Fruit fly (Drosophila melanogaster): ENCODE results near the gene SelR.

SelR gene

DNA sequence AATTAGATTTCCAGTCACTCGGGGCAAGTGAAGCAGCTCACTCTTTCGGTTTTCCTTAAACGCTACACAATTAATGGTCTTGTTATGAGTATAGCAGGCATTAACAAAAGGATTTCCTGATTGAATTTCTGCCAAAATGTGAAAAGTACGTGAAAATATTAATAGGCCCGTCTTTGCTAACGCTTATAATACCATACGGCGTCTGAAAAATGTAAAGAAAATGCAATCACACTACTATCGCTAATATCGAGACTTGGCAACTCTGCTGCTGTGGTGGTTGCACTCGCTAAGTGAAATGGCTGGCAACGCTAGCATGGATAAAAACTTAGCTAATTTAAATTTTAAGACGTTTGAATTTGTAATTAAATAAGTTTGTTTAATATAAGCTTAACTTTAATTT lies 24.9 kb upstream of the SelR start, which contains the start of gene CG6621 (continued):
- TF ChIP-seq CG14860 (GFP tag; IDR thresholded peaks at IDR 0.05; ENCODE audit: partially characterized antibody) (no peak), ssp (GFP tag; IDR thresholded peaks at IDR 0.05) (0 out of 2 replicates have a peak, but pooled peaks have one; percentile 10), E2f2 (GFP tag; IDR thresholded peaks at IDR 0.05) (peak; percentile 78), caup (GFP tag; optimal IDR thresholded peaks at IDR 0.05; ENCODE audit: severe bottlenecking) (no peak), CG4707 (GFP tag; optimal IDR thresholded peaks at IDR 0.05) (no peak), Ssrp (tag; optimal IDR thresholded peaks at IDR 0.05) (no peak), CG2712 (tag; optimal IDR thresholded peaks at IDR 0.05) (peak; percentile 49), CG30431 (GFP tag; optimal IDR thresholded peaks at IDR 0.05) (no peak), oc (tag; optimal IDR thresholded peaks at IDR 0.05) (no peak), stwl (tag; optimal IDR thresholded peaks at IDR 0.05) (peak; percentile 99), otp (GFP tag; IDR thresholded peaks at IDR 0.05) (no peak), az2 (GFP tag; optimal IDR thresholded peaks at IDR 0.05) (no peak), CG11456 (GFP tag; IDR thresholded peaks at IDR 0.05) (0 out of 3 replicates have a peak, but pooled peaks have one; percentile 23), Elba2 (GFP tag; optimal IDR thresholded peaks at IDR 0.05) (peak; percentile 27), sim (GFP tag; IDR thresholded peaks at IDR 0.05) (no peak), dati (GFP tag; IDR thresholded peaks at IDR 0.05) (no peak), CG33557 (GFP tag; optimal IDR thresholded peaks at IDR 0.05) (no peak), grau (tag; optimal IDR thresholded peaks at IDR 0.05) (no peak), Opbp (GFP tag; IDR thresholded peaks at IDR 0.05; ENCODE audit: partially characterized antibody) (peak; percentile 79), pzg (GFP tag; optimal IDR thresholded peaks at IDR 0.05) (peak; percentile 98), Gsc (GFP tag; IDR thresholded peaks at IDR 0.05) (no peak), CG7786 (GFP tag; optimal IDR thresholded peaks at IDR 0.05) (no peak), CG1602 (GFP tag; optimal IDR thresholded peaks at IDR 0.05) (no peak), CG3065 (GFP tag; optimal IDR thresholded peaks at IDR 0.05) (no peak), corto (GFP tag; optimal IDR thresholded peaks at IDR 0.05) (no peak), CG8290 (GFP tag; optimal IDR thresholded peaks at IDR 0.05) (peak; percentile 24), CG8290 (tag; optimal IDR thresholded peaks at IDR 0.05) (peak in 1 of 2 experiments; percentile 62), CG1529 (GFP tag; optimal IDR thresholded peaks at IDR 0.05) (no peak), ind (GFP tag; optimal IDR thresholded peaks at IDR 0.05) (no peak), CG1647 (GFP tag; optimal IDR thresholded peaks at IDR 0.05) (no peak), CG10431 (GFP tag; optimal IDR thresholded peaks at IDR 0.05) (no peak), hth (optimal IDR thresholded peaks at IDR 0.05) (no peak), CG12071 (GFP tag; optimal IDR thresholded peaks at IDR 0.05) (no peak), sc (optimal IDR thresholded peaks at IDR 0.05) (no peak), sc (GFP tag; optimal IDR thresholded peaks at IDR 0.05) (no peak), Atf-2 (GFP tag; optimal IDR thresholded peaks at IDR 0.05) (no peak), kah (GFP tag; optimal IDR thresholded peaks at IDR 0.05) (no peak), ci (GFP tag; IDR thresholded peaks at IDR 0.05) (no peak), D19B (GFP tag; optimal IDR thresholded peaks at IDR 0.05) (no peak), CG12744 (GFP tag; optimal IDR thresholded peaks at IDR 0.05) (peak; percentile 34), CG12659 (GFP tag; optimal IDR thresholded peaks at IDR 0.05) (peak; percentile 77), TFAM (GFP tag; optimal IDR thresholded peaks at IDR 0.05) (no peak), CG7372 (GFP tag; IDR thresholded peaks at IDR 0.05) (no peak), CG11247 (GFP tag; IDR thresholded peaks at IDR 0.05) (no peak), CG9797 (GFP tag; optimal IDR thresholded peaks at IDR 0.05) (peak; percentile 93), fru (optimal IDR thresholded peaks at IDR 0.05) (no peak), abd-A (tag; optimal IDR thresholded peaks at IDR 0.05) (peak; percentile 2), zen (tag; optimal IDR thresholded peaks at IDR 0.05) (peak; percentile 52), aop (GFP tag; IDR thresholded peaks at IDR 0.05) (no peak), nerfin-1 (tag; optimal IDR thresholded peaks at IDR 0.05) (peak; percentile 2), vfl (GFP tag; optimal IDR thresholded peaks at IDR 0.05) (no peak), chinmo (GFP tag; IDR thresholded peaks at IDR 0.05; ENCODE audit: partially characterized antibody) (no peak), CG8765 (GFP tag; IDR thresholded peaks at IDR 0.05) (no peak)

All from whole organism, embryonic.